Fruit fly (Drosophila melanogaster) whole organism, embryonic: ENCODE data around the gene Muc18B.

Source experiments
- Awh ChIP-seq: fragments of 200-800 bp; sonication (Bioruptor generic); IDR thresholded peaks from 2 replicates; pipeline ENCODE4, ENCODE4 v1.3.6; 2022; ENCODE audit warnings: missing biosample characterization, missing genetic modification characterization
- BEAF-32 ChIP-seq: fragments of 200-800 bp; sonication (Bioruptor generic); optimal IDR thresholded peaks from 3 replicates; lab custom pipeline; 2017; ENCODE audit warnings: missing biosample characterization, missing genetic modification characterization, mild to moderate bottlenecking, moderate library complexity, missing genetic modification reagents
- CG10147 ChIP-seq: fragments of 200-800 bp; sonication (Bioruptor generic); optimal IDR thresholded peaks from 2 replicates; lab custom pipeline; 2019; ENCODE audit warnings: missing biosample characterization, mild to moderate bottlenecking, missing genetic modification characterization, moderate library complexity
- CG10959 ChIP-seq: fragments of 200-800 bp; sonication (Bioruptor generic); IDR thresholded peaks from 2 replicates; pipeline ENCODE4 v1.3.6; 2022; ENCODE audit warnings: missing biosample characterization, missing genetic modification characterization
- CG11093 ChIP-seq: fragments of 200-800 bp; sonication (Bioruptor generic); IDR thresholded peaks from 3 replicates; pipeline ENCODE4 v1.3.6; 2022; ENCODE audit warnings: missing biosample characterization, missing genetic modification characterization
- CG11247 ChIP-seq: fragments of 200-800 bp; sonication (Bioruptor generic); IDR thresholded peaks from 2 replicates; pipeline ENCODE4 v1.3.6; 2022; ENCODE audit warnings: missing biosample characterization, missing genetic modification characterization
- CG12071 ChIP-seq: fragments of 200-800 bp; sonication (Bioruptor generic); optimal IDR thresholded peaks from 3 replicates; lab custom pipeline; 2018; ENCODE audit warnings: missing biosample characterization, mild to moderate bottlenecking, missing genetic modification characterization
- CG12104 ChIP-seq: fragments of 200-800 bp; sonication (Bioruptor generic); optimal IDR thresholded peaks from 3 replicates; lab custom pipeline; 2016; ENCODE audit warnings: missing biosample characterization, missing genetic modification characterization
- CG13287 ChIP-seq: fragments of 200-800 bp; sonication (Bioruptor generic); IDR thresholded peaks from 2 replicates; pipeline ENCODE4 v1.3.6; 2022; ENCODE audit warnings: missing biosample characterization, missing genetic modification characterization; ENCODE audit not compliant: partially characterized antibody
- CG1529 ChIP-seq: fragments of 200-800 bp; sonication (Bioruptor generic); optimal IDR thresholded peaks from 3 replicates; lab custom pipeline; 2018; ENCODE audit warnings: missing biosample characterization, missing genetic modification characterization
- CG17829 ChIP-seq: fragments of 200-800 bp; optimal IDR thresholded peaks from 2 replicates; lab custom pipeline; 2019; ENCODE audit warnings: missing biosample characterization, mild to moderate bottlenecking, missing genetic modification characterization, moderate library complexity
- CG18764 ChIP-seq: fragments of 200-800 bp; sonication (Bioruptor generic); optimal IDR thresholded peaks from 3 replicates; lab custom pipeline; 2016; ENCODE audit warnings: missing biosample characterization, missing genetic modification characterization
- CG2712 ChIP-seq: fragments of 200-800 bp; optimal IDR thresholded peaks from 3 replicates; lab custom pipeline; 2019; ENCODE audit warnings: missing biosample characterization, mild to moderate bottlenecking, missing genetic modification characterization, moderate library complexity
- CG31224 ChIP-seq: fragments of 200-800 bp; sonication (Bioruptor generic); IDR thresholded peaks from 2 replicates; pipeline ENCODE4 v1.3.6; 2022; ENCODE audit warnings: missing biosample characterization, missing genetic modification characterization
- CG3726 ChIP-seq: fragments of 200-800 bp; sonication (Bioruptor generic); IDR thresholded peaks from 3 replicates; pipeline ENCODE4, ENCODE4 v1.3.6; 2022; ENCODE audit warnings: missing biosample characterization, missing genetic modification characterization
- CG43689 ChIP-seq: fragments of 200-800 bp; sonication (Bioruptor generic); IDR thresholded peaks from 2 replicates; pipeline ENCODE4 v1.3.6; 2022; ENCODE audit warnings: missing biosample characterization, missing genetic modification characterization
- CG4707 ChIP-seq: fragments of 200-800 bp; sonication (Bioruptor generic); optimal IDR thresholded peaks from 2 replicates; lab custom pipeline; 2018; ENCODE audit warnings: missing biosample characterization, mild to moderate bottlenecking, missing genetic modification characterization, moderate library complexity
- CG6683 ChIP-seq: fragments of 200-800 bp; sonication (Bioruptor generic); optimal IDR thresholded peaks from 2 replicates; lab custom pipeline; 2017; ENCODE audit warnings: missing biosample characterization, mild to moderate bottlenecking, missing genetic modification characterization, missing genetic modification reagents
- CG6765 ChIP-seq: fragments of 200-800 bp; sonication (Bioruptor generic); optimal IDR thresholded peaks from 3 replicates; lab custom pipeline; 2017; ENCODE audit warnings: missing biosample characterization, mild to moderate bottlenecking, missing genetic modification characterization
- CG7839 ChIP-seq: fragments of 200-800 bp; sonication (Bioruptor generic); optimal IDR thresholded peaks from 3 replicates; lab custom pipeline; 2018; ENCODE audit warnings: missing biosample characterization, mild to moderate bottlenecking, missing genetic modification characterization, moderate library complexity
- CG8290 ChIP-seq, 3 experiments: fragments of 200-800 bp; sonication (Bioruptor generic); optimal IDR thresholded peaks; 2 replicates each; lab custom pipeline; 2016 to 2019; ENCODE audit warnings: missing biosample characterization in 3 of 3, missing genetic modification characterization in 3 of 3, mild to moderate bottlenecking in 2 of 3, moderate library complexity in 1 of 3
- CG9932 ChIP-seq: fragments of 200-800 bp; sonication (Bioruptor generic); IDR thresholded peaks from 2 replicates; pipeline ENCODE4 v1.3.6; 2022; ENCODE audit warnings: missing biosample characterization, missing genetic modification characterization
- Dip2 ChIP-seq: fragments of 200-800 bp; sonication (Bioruptor generic); IDR thresholded peaks from 2 replicates; pipeline ENCODE4 v1.3.6; 2022; ENCODE audit warnings: missing biosample characterization, missing genetic modification characterization
- Dll ChIP-seq: fragments of 200-800 bp; sonication (Bioruptor generic); IDR thresholded peaks from 4 replicates; pipeline ENCODE4 v1.3.6; 2022; ENCODE audit warnings: missing biosample characterization, missing genetic modification characterization; ENCODE audit not compliant: partially characterized antibody
- Eip74EF ChIP-seq, 2 experiments: fragments of 200-800 bp in 1 of 2; fragments of >200 bp in 1 of 2; sonication (Bioruptor generic) in 1 of 2; optimal IDR thresholded peaks; 2 replicates each; lab custom pipeline; 2017 to 2019; ENCODE audit warnings: missing biosample characterization in 2 of 2, missing genetic modification characterization in 2 of 2, mild to moderate bottlenecking in 1 of 2, moderate library complexity in 1 of 2
- Ets97D ChIP-seq: fragments of 200-800 bp; sonication (Bioruptor generic); optimal IDR thresholded peaks from 3 replicates; lab custom pipeline; 2016; ENCODE audit warnings: missing biosample characterization, missing genetic modification characterization
- H2.0 ChIP-seq: fragments of 200-800 bp; sonication (Bioruptor generic); IDR thresholded peaks from 2 replicates; pipeline ENCODE4 v1.3.6; 2022; ENCODE audit warnings: missing biosample characterization, missing genetic modification characterization
- Hmr ChIP-seq: fragments of 200-800 bp; sonication (Bioruptor generic); optimal IDR thresholded peaks from 3 replicates; lab custom pipeline; 2017; ENCODE audit warnings: mild to moderate bottlenecking, missing biosample characterization, missing genetic modification reagents, missing genetic modification characterization
- Max ChIP-seq: fragments of 200-800 bp; sonication (Bioruptor generic); optimal IDR thresholded peaks from 2 replicates; lab custom pipeline; 2016; ENCODE audit warnings: missing biosample characterization, mild to moderate bottlenecking, missing genetic modification characterization
- Mes4 ChIP-seq: fragments of 200-800 bp; sonication (Bioruptor generic); optimal IDR thresholded peaks from 2 replicates; lab custom pipeline; 2016; ENCODE audit warnings: missing biosample characterization, missing genetic modification characterization
- NC2β ChIP-seq: fragments of 200-800 bp; sonication (Bioruptor generic); optimal IDR thresholded peaks from 2 replicates; lab custom pipeline; 2016; ENCODE audit warnings: missing biosample characterization, missing genetic modification characterization
- NfI ChIP-seq: fragments of 200-800 bp; sonication (Bioruptor generic); optimal IDR thresholded peaks from 3 replicates; lab custom pipeline; 2018; ENCODE audit warnings: missing biosample characterization, mild to moderate bottlenecking, missing genetic modification characterization, moderate library complexity
- Taf1 ChIP-seq: fragments of 200-800 bp; sonication (Bioruptor generic); IDR thresholded peaks from 2 replicates; pipeline ENCODE4 v1.3.6; 2022; ENCODE audit warnings: missing biosample characterization, missing genetic modification characterization
- aop ChIP-seq: fragments of 200-800 bp; sonication (Bioruptor generic); IDR thresholded peaks from 2 replicates; pipeline ENCODE4 v1.3.6; 2022; ENCODE audit warnings: missing biosample characterization, missing genetic modification characterization
- bab2 ChIP-seq: fragments of 200-800 bp; sonication (Bioruptor generic); optimal IDR thresholded peaks from 2 replicates; lab custom pipeline; 2016; ENCODE audit warnings: missing biosample characterization, missing genetic modification characterization
- chinmo ChIP-seq: fragments of 200-800 bp; sonication (Bioruptor generic); IDR thresholded peaks from 4 replicates; pipeline ENCODE4 v1.3.6; 2022; ENCODE audit warnings: missing biosample characterization, missing genetic modification characterization; ENCODE audit not compliant: partially characterized antibody
- dimm ChIP-seq: fragments of 200-800 bp; sonication (Bioruptor generic); IDR thresholded peaks from 2 replicates; pipeline ENCODE4 v1.3.6; 2022; ENCODE audit warnings: missing biosample characterization, missing genetic modification characterization
- dm ChIP-seq: fragments of 200-800 bp; sonication (Bioruptor generic); optimal IDR thresholded peaks from 3 replicates; lab custom pipeline; 2016; ENCODE audit warnings: missing biosample characterization, missing genetic modification characterization
- emc ChIP-seq: fragments of 200-800 bp; sonication (Bioruptor generic); optimal IDR thresholded peaks from 2 replicates; lab custom pipeline; 2016; ENCODE audit warnings: missing biosample characterization, missing genetic modification characterization
- jigr1 ChIP-seq: fragments of 200-800 bp; sonication (Bioruptor generic); IDR thresholded peaks from 3 replicates; pipeline ENCODE4 v1.3.6; 2022; ENCODE audit warnings: missing biosample characterization, missing genetic modification characterization
- mirr ChIP-seq: fragments of 200-800 bp; sonication (Bioruptor generic); optimal IDR thresholded peaks from 3 replicates; lab custom pipeline; 2018; ENCODE audit warnings: missing biosample characterization, mild to moderate bottlenecking, missing genetic modification characterization
- nerfin-1 ChIP-seq: fragments of 200-800 bp; sonication (Bioruptor generic); optimal IDR thresholded peaks from 3 replicates; lab custom pipeline; 2019; ENCODE audit warnings: missing biosample characterization, mild to moderate bottlenecking, missing genetic modification characterization, moderate library complexity
- pan ChIP-seq, 4 experiments: fragments of >200 bp in 3 of 4; fragments of 200-800 bp in 1 of 4; sonication (Bioruptor generic) in 1 of 4; optimal IDR thresholded peaks in 3 of 4; IDR thresholded peaks in 1 of 4; 2 replicates each; pipeline versions ENCODE4 v1.3.6 to Lab custom; 2017 to 2022; ENCODE audit warnings: missing biosample characterization in 2 of 4, missing genetic modification characterization in 2 of 4, mixed read lengths in 1 of 4
- peb ChIP-seq: fragments of 200-800 bp; sonication (Bioruptor generic); IDR thresholded peaks from 2 replicates; pipeline ENCODE4 v1.3.6; 2022; ENCODE audit warnings: missing biosample characterization, missing genetic modification characterization
- schlank ChIP-seq: fragments of 200-800 bp; sonication (Bioruptor generic); optimal IDR thresholded peaks from 2 replicates; lab custom pipeline; 2018; ENCODE audit warnings: missing biosample characterization, mild to moderate bottlenecking, missing genetic modification characterization
- shn ChIP-seq: fragments of 200-800 bp; sonication (Bioruptor generic); optimal IDR thresholded peaks from 3 replicates; lab custom pipeline; 2016; ENCODE audit warnings: missing biosample characterization, missing genetic modification characterization
- trh ChIP-seq: fragments of 200-800 bp; sonication (Bioruptor generic); optimal IDR thresholded peaks from 2 replicates; lab custom pipeline; 2016; ENCODE audit warnings: missing biosample characterization, missing genetic modification characterization
- tup ChIP-seq: fragments of 200-800 bp; sonication (Bioruptor generic); optimal IDR thresholded peaks from 2 replicates; lab custom pipeline; 2016; ENCODE audit warnings: missing biosample characterization, mild to moderate bottlenecking, missing genetic modification characterization, moderate library complexity
- wor ChIP-seq: fragments of 200-800 bp; sonication (Bioruptor generic); IDR thresholded peaks from 2 replicates; pipeline ENCODE4 v1.3.6; 2022; ENCODE audit warnings: missing biosample characterization, missing genetic modification characterization
- yki ChIP-seq: fragments of >200 bp; optimal IDR thresholded peaks from 3 replicates; lab custom pipeline; 2018
- z ChIP-seq: fragments of 200-800 bp; sonication (Bioruptor generic); IDR thresholded peaks from 3 replicates; pipeline ENCODE4 v1.3.6; 2022; ENCODE audit warnings: missing biosample characterization, missing genetic modification characterization

The Muc18B gene

dm6 chrX:19243379-19243834 is 28.1 kb downstream of the Muc18B start, which contains the start of gene CG7889 (continued):
- TF ChIP-seq jigr1 (GFP tag; lab: Robert Waterston, UW) (no peak), pan (optimal IDR thresholded peaks at IDR 0.05; lab: Kevin White, UChicago) (no peak), pan (GFP tag; optimal IDR thresholded peaks at IDR 0.05 in 1 of 2, IDR thresholded peaks at IDR 0.05 in 1 of 2) (no peak), NfI (GFP tag; lab: Kevin White, UChicago) (no peak), chinmo (GFP tag; lab: Robert Waterston, UW) (no peak), CG11093 (GFP tag; lab: Robert Waterston, UW) (no peak), Eip74EF (GFP tag; optimal IDR thresholded peaks at IDR 0.05; lab: Kevin White, UChicago) (no peak), emc (GFP tag; lab: Kevin White, UChicago) (no peak), Dip2 (GFP tag; lab: Robert Waterston, UW) (no peak), CG8290 (GFP tag; optimal IDR thresholded peaks at IDR 0.05; lab: Kevin White, UChicago) (peak; percentile 36), CG8290 (tag; optimal IDR thresholded peaks at IDR 0.05; lab: Kevin White, UChicago) (peak in 1 of 2 experiments; percentile 76), CG6765 (GFP tag; lab: Kevin White, UChicago) (peak; percentile 9), CG1529 (GFP tag; lab: Kevin White, UChicago) (no peak), shn (GFP tag; lab: Kevin White, UChicago) (no peak), CG6683 (no peak), BEAF-32 (no peak), CG3726 (GFP tag; lab: Robert Waterston, UW) (no peak), Hmr (GFP tag; lab: Kevin White, UChicago) (no peak), z (GFP tag; lab: Robert Waterston, UW) (no peak), Max (peak; percentile 39), CG2712 (tag; lab: Kevin White, UChicago) (peak; percentile 59), NC2β (GFP tag; lab: Kevin White, UChicago) (no peak), wor (GFP tag; lab: Robert Waterston, UW) (no peak), bab2 (GFP tag; lab: Kevin White, UChicago) (peak; percentile 20), CG43689 (GFP tag; lab: Robert Waterston, UW) (no peak), yki (lab: Kevin White, UChicago) (no peak), dimm (GFP tag; lab: Robert Waterston, UW) (no peak), schlank (tag; lab: Kevin White, UChicago) (no peak), nerfin-1 (tag; lab: Kevin White, UChicago) (no peak), dm (peak; percentile 10), CG9932 (GFP tag; lab: Robert Waterston, UW) (peak; percentile 28; the same call in 1 of the 2 replicates), mirr (GFP tag; lab: Kevin White, UChicago) (no peak), CG18764 (GFP tag; lab: Kevin White, UChicago) (no peak), CG31224 (no peak), CG11247 (GFP tag; lab: Robert Waterston, UW) (no peak), Mes4 (no peak), tup (GFP tag; lab: Kevin White, UChicago) (no peak), trh (GFP tag; lab: Kevin White, UChicago) (no peak), H2.0 (no peak), CG13287 (GFP tag; lab: Robert Waterston, UW) (peak; percentile 11; the same call in 1 of the 2 replicates), Ets97D (GFP tag; lab: Kevin White, UChicago) (no peak), peb (no peak), Taf1 (peak; percentile 18; the same call in 1 of the 2 replicates), CG10959 (GFP tag; lab: Robert Waterston, UW) (no peak), Awh (GFP tag; lab: Robert Waterston, UW) (no peak), CG12104 (GFP tag; lab: Kevin White, UChicago) (peak; percentile 4), CG10147 (GFP tag; lab: Kevin White, UChicago) (peak; percentile 18), CG17829 (peak; percentile 37), aop (GFP tag; lab: Robert Waterston, UW) (no peak), Dll (no peak), CG4707 (GFP tag; lab: Kevin White, UChicago) (no peak), CG7839 (peak; percentile 34), CG12071 (no peak)
